Worm (Caenorhabditis elegans): ENCODE results near the gene col-187.

DNA sequence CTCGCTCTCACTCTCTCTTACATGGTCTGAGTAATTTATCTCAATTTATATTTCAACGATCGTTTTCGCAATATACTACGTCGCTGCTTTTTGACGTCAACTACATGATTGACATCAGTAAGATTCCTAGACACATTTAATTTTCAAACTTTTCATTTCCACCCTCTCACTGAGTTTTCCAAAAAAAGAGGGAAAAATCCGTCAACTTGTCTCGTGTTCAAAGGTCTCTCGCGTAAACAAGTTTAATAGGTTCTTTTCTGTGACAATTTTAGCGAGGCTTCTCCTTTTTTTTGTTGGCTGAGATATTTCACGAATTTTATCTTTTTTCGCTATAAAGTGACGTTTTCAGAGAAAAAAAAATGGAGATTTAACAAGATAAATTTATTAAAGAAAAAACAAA lies 41.3 kb downstream of the col-187 start:
- TF ChIP-seq nhr-237 (tag; optimal IDR thresholded peaks at IDR 0.05) (no peak), elt-3 (tag; optimal IDR thresholded peaks at IDR 0.05) (no peak), lsy-2 (tag; optimal IDR thresholded peaks at IDR 0.05) (no peak), blmp-1 (tag; optimal IDR thresholded peaks at IDR 0.05) (no peak), unc-39 (tag; optimal IDR thresholded peaks at IDR 0.05) (no peak)
